Worm (Caenorhabditis elegans): ENCODE results near the gene ZK622.4.

ZK622.4 gene

ce11 chrII:5297718-5298117 is 5.2 kb downstream of the ZK622.4 start:
- no peak for TF ChIP-seq ceh-82 (tag; optimal IDR thresholded peaks at IDR 0.05)
- peak in 1 of 2 experiments; percentile 70 for TF ChIP-seq unc-62 (GFP tag; optimal IDR thresholded peaks at IDR 0.05 in 1 of 2)
- TF ChIP-seq unc-62 (tag; optimal IDR thresholded peaks at IDR 0.05) = no peak

- TF ChIP-seq mxl-2 (GFP tag; conservative IDR thresholded peaks at IDR 0.05) (no peak), egl-43 (GFP tag; IDR thresholded peaks at IDR 0.05) (no peak), aha-1 (tag) (peak; percentile 81), F44E2.7 (GFP tag; IDR thresholded peaks at IDR 0.05) (no peak), vab-7 (GFP tag; IDR thresholded peaks at IDR 0.05) (no peak), fkh-10 (GFP tag; optimal IDR thresholded peaks at IDR 0.05) (peak; percentile 25), daf-19 (GFP tag; conservative IDR thresholded peaks at IDR 0.05) (no peak), unc-62 (GFP tag; optimal IDR thresholded peaks at IDR 0.05 in 1 of 2) (peak in 1 of 2 experiments; percentile 50), unc-62 (tag; optimal IDR thresholded peaks at IDR 0.05) (no peak), nhr-76 (tag; optimal IDR thresholded peaks at IDR 0.05) (no peak)
These were observed 9.3 kb downstream of the ZK622.4 start for ce11 chrII:5301810-5302209.

ce11 chrII:5305121-5305520 is 12.6 kb downstream of the ZK622.4 start:
- no peak for TF ChIP-seq dmd-6 (GFP tag; IDR thresholded peaks at IDR 0.05)
- TF ChIP-seq lin-29 (GFP tag; IDR thresholded peaks at IDR 0.05) = no peak
- TF ChIP-seq unc-39 (tag; optimal IDR thresholded peaks at IDR 0.05) = no peak
- TF ChIP-seq jun-1 (tag; optimal IDR thresholded peaks at IDR 0.05) = no peak
- no peak for TF ChIP-seq dmd-9 (GFP tag; IDR thresholded peaks at IDR 0.05)
- peak; percentile 4 for TF ChIP-seq aha-1 (tag)

ce11 chrII:5306197-5306596 is 13.7 kb downstream of the ZK622.4 start:
- TF ChIP-seq ztf-11 (tag; optimal IDR thresholded peaks at IDR 0.05) = no peak
- no peak for TF ChIP-seq snpc-4 (tag; optimal IDR thresholded peaks at IDR 0.05)
- peak; percentile 4 for TF ChIP-seq nhr-28 (tag; optimal IDR thresholded peaks at IDR 0.05)
- TF ChIP-seq attf-4 (tag; optimal IDR thresholded peaks at IDR 0.05) = no peak
- TF ChIP-seq aha-1 (tag) = peak; percentile 95
- TF ChIP-seq ceh-82 (tag; optimal IDR thresholded peaks at IDR 0.05) = no peak
- no peak for TF ChIP-seq nhr-77 (tag; optimal IDR thresholded peaks at IDR 0.05)

ce11 chrII:5307203-5307602 is 14.7 kb downstream of the ZK622.4 start:
- TF ChIP-seq hif-1 (tag; optimal IDR thresholded peaks at IDR 0.05) (peak in 1 of 2 experiments; percentile 25), tra-1 (GFP tag; IDR thresholded peaks at IDR 0.05) (no peak), hlh-11 (tag; optimal IDR thresholded peaks at IDR 0.05) (peak; percentile 49), R02D3.7 (tag; optimal IDR thresholded peaks at IDR 0.05) (no peak), aha-1 (tag) (no peak), daf-12 (tag; optimal IDR thresholded peaks at IDR 0.05) (no peak), sdz-12 (GFP tag; optimal IDR thresholded peaks at IDR 0.05) (no peak), F44E2.7 (GFP tag; IDR thresholded peaks at IDR 0.05) (no peak), nhr-77 (tag; optimal IDR thresholded peaks at IDR 0.05) (peak; percentile 8), lin-29 (GFP tag; IDR thresholded peaks at IDR 0.05) (no peak), hlh-30 (tag; optimal IDR thresholded peaks at IDR 0.05; ENCODE audit: insufficient read depth) (peak; percentile 65), cey-2 (tag; optimal IDR thresholded peaks at IDR 0.05; ENCODE audit: borderline replicate concordance, insufficient read depth) (no peak), ZK337.2 (GFP tag; IDR thresholded peaks at IDR 0.05) (no peak), nhr-41 (GFP tag; IDR thresholded peaks at IDR 0.05) (no peak), mdl-1 (tag; optimal IDR thresholded peaks at IDR 0.05) (peak in 1 of 2 experiments; percentile 53), lir-3 (tag; optimal IDR thresholded peaks at IDR 0.05) (no peak), pqm-1 (tag; optimal IDR thresholded peaks at IDR 0.05) (peak; percentile 63), madf-5 (GFP tag; IDR thresholded peaks at IDR 0.05) (no peak), dve-1 (tag; optimal IDR thresholded peaks at IDR 0.05; ENCODE audit: insufficient read depth) (peak; percentile 44), unc-62 (GFP tag; optimal IDR thresholded peaks at IDR 0.05 in 1 of 2) (peak in 1 of 2 experiments; percentile 66), unc-62 (tag; optimal IDR thresholded peaks at IDR 0.05) (no peak), arid-1 (GFP tag; conservative IDR thresholded peaks at IDR 0.05) (no peak), Y75B8A.6 (GFP tag; IDR thresholded peaks at IDR 0.05) (no peak), ama-1 (optimal IDR thresholded peaks at IDR 0.05) (no peak), ZK546.5 (tag; optimal IDR thresholded peaks at IDR 0.05) (no peak), dmd-6 (GFP tag; IDR thresholded peaks at IDR 0.05) (peak; percentile 61), jun-1 (tag; optimal IDR thresholded peaks at IDR 0.05) (no peak), fos-1 (tag; optimal IDR thresholded peaks at IDR 0.05) (no peak), nhr-28 (tag; optimal IDR thresholded peaks at IDR 0.05) (peak; percentile 77), nhr-102 (tag; optimal IDR thresholded peaks at IDR 0.05) (no peak), unc-39 (tag; optimal IDR thresholded peaks at IDR 0.05) (no peak), ceh-20 (GFP tag; IDR thresholded peaks at IDR 0.05) (no peak)

Data from whole organism, L4 larva.